In genomic region chr3L:2825377-2825776, dm6 we compare ENCODE assay signal across 1 fruit fly cellular context.
TF ChIP-seq lines count a peak whose summit lies in the region.

No protein-coding gene starts in this region.

TF ChIP-seq in whole organism, embryonic, 481 proteins besides CTCF, POLR2A, EP300 and RAD21 (continued from another document):
- peak; percentile 73 for TF ChIP-seq CG2712 (tag; optimal IDR thresholded peaks at IDR 0.05; lab: Kevin White, UChicago)
- TF ChIP-seq Mrtf (GFP tag; IDR thresholded peaks at IDR 0.05; lab: Robert Waterston, UW): 0 out of 3 replicates have a peak, but pooled peaks have one; percentile 4
- TF ChIP-seq Lhr (GFP tag; optimal IDR thresholded peaks at IDR 0.05; lab: Kevin White, UChicago): no peak
- peak; percentile 22 for TF ChIP-seq Ssrp (tag; optimal IDR thresholded peaks at IDR 0.05; lab: Kevin White, UChicago)
- no peak for TF ChIP-seq pfk (GFP tag; optimal IDR thresholded peaks at IDR 0.05; lab: Kevin White, UChicago)
- TF ChIP-seq CG7839 (tag; optimal IDR thresholded peaks at IDR 0.05; lab: Kevin White, UChicago): peak; percentile 71
- peak; percentile 19; the same call in 1 of the 2 replicates for TF ChIP-seq MBD-R2 (GFP tag; IDR thresholded peaks at IDR 0.05; lab: Robert Waterston, UW)
- no peak for TF ChIP-seq wor (GFP tag; IDR thresholded peaks at IDR 0.05; lab: Robert Waterston, UW)
- TF ChIP-seq CG2129 (GFP tag; IDR thresholded peaks at IDR 0.05; lab: Robert Waterston, UW; ENCODE audit: partially characterized antibody): no peak
- peak; percentile 35 for TF ChIP-seq stc (GFP tag; IDR thresholded peaks at IDR 0.05; lab: Robert Waterston, UW)
- no peak for TF ChIP-seq TFAM (GFP tag; optimal IDR thresholded peaks at IDR 0.05; lab: Kevin White, UChicago)
- TF ChIP-seq ttk (GFP tag; IDR thresholded peaks at IDR 0.05; lab: Robert Waterston, UW): peak; percentile 50; the same call in 1 of the 2 replicates
- peak; percentile 7 for TF ChIP-seq CG12942 (GFP tag; optimal IDR thresholded peaks at IDR 0.05; lab: Kevin White, UChicago)
- no peak for TF ChIP-seq tx (GFP tag; optimal IDR thresholded peaks at IDR 0.05; lab: Kevin White, UChicago)
- TF ChIP-seq CG18011 (GFP tag; optimal IDR thresholded peaks at IDR 0.05; lab: Kevin White, UChicago): no peak
- peak; percentile 41 for TF ChIP-seq gro (GFP tag; optimal IDR thresholded peaks at IDR 0.05; lab: Kevin White, UChicago)
- TF ChIP-seq ken (GFP tag; IDR thresholded peaks at IDR 0.05; lab: Robert Waterston, UW): no peak
- TF ChIP-seq CG10979 (tag; optimal IDR thresholded peaks at IDR 0.05; lab: Kevin White, UChicago): peak; percentile 65
- TF ChIP-seq usp (GFP tag; optimal IDR thresholded peaks at IDR 0.05; lab: Kevin White, UChicago): no peak
- no peak for TF ChIP-seq CG43689 (GFP tag; IDR thresholded peaks at IDR 0.05; lab: Robert Waterston, UW)
- peak; percentile 69 for TF ChIP-seq Blimp-1 (GFP tag; optimal IDR thresholded peaks at IDR 0.05; lab: Kevin White, UChicago)
- TF ChIP-seq vvl (GFP tag; IDR thresholded peaks at IDR 0.05; lab: Robert Waterston, UW): peak; percentile 58
- TF ChIP-seq unc-4 (GFP tag; IDR thresholded peaks at IDR 0.05; lab: Robert Waterston, UW; ENCODE audit: partially characterized antibody): no peak
- peak; percentile 8 for TF ChIP-seq CG33557 (GFP tag; optimal IDR thresholded peaks at IDR 0.05; lab: Kevin White, UChicago)
- TF ChIP-seq Spps (tag; optimal IDR thresholded peaks at IDR 0.05; lab: Kevin White, UChicago): peak; percentile 28
- TF ChIP-seq Xrp1 (GFP tag; IDR thresholded peaks at IDR 0.05; lab: Robert Waterston, UW): peak; percentile 47; the same call in 1 of the 2 replicates
- TF ChIP-seq chn (GFP tag; optimal IDR thresholded peaks at IDR 0.05; lab: Kevin White, UChicago): peak; percentile 29
- TF ChIP-seq gsb-n (tag; optimal IDR thresholded peaks at IDR 0.05; lab: Kevin White, UChicago): peak; percentile 55
- peak; percentile 89 for TF ChIP-seq cwo (GFP tag; optimal IDR thresholded peaks at IDR 0.05; lab: Kevin White, UChicago)
- TF ChIP-seq Hand (GFP tag; optimal IDR thresholded peaks at IDR 0.05; lab: Kevin White, UChicago): peak; percentile 48
- no peak for TF ChIP-seq CG3163 (GFP tag; optimal IDR thresholded peaks at IDR 0.05; lab: Kevin White, UChicago)
- no peak for TF ChIP-seq btn (GFP tag; optimal IDR thresholded peaks at IDR 0.05; lab: Kevin White, UChicago)
- TF ChIP-seq ems (GFP tag; optimal IDR thresholded peaks at IDR 0.05; lab: Kevin White, UChicago): no peak
- TF ChIP-seq H15 (GFP tag; IDR thresholded peaks at IDR 0.05; lab: Robert Waterston, UW): no peak
- no peak for TF ChIP-seq so (GFP tag; IDR thresholded peaks at IDR 0.05; lab: Robert Waterston, UW)
- TF ChIP-seq croc (GFP tag; conservative IDR thresholded peaks at IDR 0.05; lab: Robert Waterston, UW): no peak
- TF ChIP-seq pan (optimal IDR thresholded peaks at IDR 0.05; lab: Kevin White, UChicago): no peak
- peak in 1 of 2 experiments; percentile 47 for TF ChIP-seq pan (GFP tag; optimal IDR thresholded peaks at IDR 0.05 in 1 of 2, IDR thresholded peaks at IDR 0.05 in 1 of 2)
- no peak for TF ChIP-seq Adf1 (GFP tag; IDR thresholded peaks at IDR 0.05; lab: Robert Waterston, UW)
- peak; percentile 12 for TF ChIP-seq CG8089 (GFP tag; optimal IDR thresholded peaks at IDR 0.05; lab: Kevin White, UChicago)
- TF ChIP-seq CrebB (tag; optimal IDR thresholded peaks at IDR 0.05; lab: Kevin White, UChicago): peak; percentile 27
- TF ChIP-seq Dek (tag; optimal IDR thresholded peaks at IDR 0.05; lab: Kevin White, UChicago): peak; percentile 37
- peak; percentile 43 for TF ChIP-seq CG12769 (tag; optimal IDR thresholded peaks at IDR 0.05; lab: Kevin White, UChicago)
- peak; percentile 75 for TF ChIP-seq ATbp (GFP tag; optimal IDR thresholded peaks at IDR 0.05; lab: Kevin White, UChicago)
- TF ChIP-seq bigmax (GFP tag; optimal IDR thresholded peaks at IDR 0.05; lab: Kevin White, UChicago): no peak
- TF ChIP-seq CG12659 (GFP tag; optimal IDR thresholded peaks at IDR 0.05; lab: Kevin White, UChicago): peak; percentile 40
- no peak for TF ChIP-seq ato (GFP tag; IDR thresholded peaks at IDR 0.05; lab: Robert Waterston, UW; ENCODE audit: partially characterized antibody)
- TF ChIP-seq z (GFP tag; IDR thresholded peaks at IDR 0.05; lab: Robert Waterston, UW): no peak
- TF ChIP-seq rib (GFP tag; IDR thresholded peaks at IDR 0.05; lab: Robert Waterston, UW): no peak
- no peak for TF ChIP-seq Sin3A (optimal IDR thresholded peaks at IDR 0.05; lab: Kevin White, UChicago)
- no peak for TF ChIP-seq ham (GFP tag; IDR thresholded peaks at IDR 0.05; lab: Robert Waterston, UW)
- TF ChIP-seq tup (GFP tag; optimal IDR thresholded peaks at IDR 0.05; lab: Kevin White, UChicago): no peak
- TF ChIP-seq CG2120 (GFP tag; optimal IDR thresholded peaks at IDR 0.05; lab: Kevin White, UChicago): peak; percentile 46
- no peak for TF ChIP-seq CG32767 (GFP tag; IDR thresholded peaks at IDR 0.05; lab: Robert Waterston, UW)
- no peak for TF ChIP-seq CG11085 (GFP tag; IDR thresholded peaks at IDR 0.05; lab: Robert Waterston, UW)
- no peak for TF ChIP-seq CG5245 (GFP tag; optimal IDR thresholded peaks at IDR 0.05; lab: Kevin White, UChicago)
- no peak for TF ChIP-seq br (optimal IDR thresholded peaks at IDR 0.05; lab: Kevin White, UChicago)
- no peak for TF ChIP-seq peb (GFP tag; IDR thresholded peaks at IDR 0.05; lab: Robert Waterston, UW)
- no peak for TF ChIP-seq CG13287 (GFP tag; IDR thresholded peaks at IDR 0.05; lab: Robert Waterston, UW; ENCODE audit: partially characterized antibody)
- TF ChIP-seq Ravus (GFP tag; IDR thresholded peaks at IDR 0.05; lab: Robert Waterston, UW): no peak
- peak; percentile 53 for TF ChIP-seq caup (GFP tag; optimal IDR thresholded peaks at IDR 0.05; lab: Kevin White, UChicago; ENCODE audit: severe bottlenecking)
- peak; percentile 84 for TF ChIP-seq lab (GFP tag; optimal IDR thresholded peaks at IDR 0.05; lab: Kevin White, UChicago)
- TF ChIP-seq dysf (GFP tag; IDR thresholded peaks at IDR 0.05; lab: Robert Waterston, UW): peak; percentile 65
- peak; percentile 36; the same call in 2 of the 4 replicates for TF ChIP-seq Gug (GFP tag; IDR thresholded peaks at IDR 0.05; lab: Robert Waterston, UW)
- no peak for TF ChIP-seq E2f2 (GFP tag; IDR thresholded peaks at IDR 0.05; lab: Robert Waterston, UW)
- TF ChIP-seq gce (GFP tag; IDR thresholded peaks at IDR 0.05; lab: Robert Waterston, UW): peak; percentile 37; the same call in 1 of the 3 replicates
- TF ChIP-seq zen (tag; optimal IDR thresholded peaks at IDR 0.05; lab: Kevin White, UChicago): no peak
- peak; percentile 73 for TF ChIP-seq CG13424 (tag; optimal IDR thresholded peaks at IDR 0.05; lab: Kevin White, UChicago)
- TF ChIP-seq CG7556 (GFP tag; optimal IDR thresholded peaks at IDR 0.05; lab: Kevin White, UChicago): peak; percentile 72
- TF ChIP-seq HLHmδ (GFP tag; optimal IDR thresholded peaks at IDR 0.05; lab: Kevin White, UChicago): no peak
- TF ChIP-seq Xbp1 (GFP tag; optimal IDR thresholded peaks at IDR 0.05; lab: Kevin White, UChicago): peak; percentile 58
- no peak for TF ChIP-seq knrl (GFP tag; IDR thresholded peaks at IDR 0.05; lab: Robert Waterston, UW; ENCODE audit: partially characterized antibody)
- no peak for TF ChIP-seq CG7745 (tag; optimal IDR thresholded peaks at IDR 0.05; lab: Kevin White, UChicago)
- no peak for TF ChIP-seq Trl (optimal IDR thresholded peaks at IDR 0.05; lab: Kevin White, UChicago)
- no peak for TF ChIP-seq Trl (GFP tag; optimal IDR thresholded peaks at IDR 0.05; lab: Kevin White, UChicago)
- TF ChIP-seq Bteb2 (GFP tag; optimal IDR thresholded peaks at IDR 0.05; lab: Kevin White, UChicago): no peak
- TF ChIP-seq da (GFP tag; optimal IDR thresholded peaks at IDR 0.05; lab: Kevin White, UChicago): no peak
- TF ChIP-seq ab (GFP tag; optimal IDR thresholded peaks at IDR 0.05; lab: Kevin White, UChicago): no peak
- no peak for TF ChIP-seq Bgb (GFP tag; IDR thresholded peaks at IDR 0.05; lab: Robert Waterston, UW; ENCODE audit: partially characterized antibody)
- no peak for TF ChIP-seq seq (GFP tag; IDR thresholded peaks at IDR 0.05; lab: Robert Waterston, UW)
- no peak for TF ChIP-seq ash1 (GFP tag; optimal IDR thresholded peaks at IDR 0.05; lab: Kevin White, UChicago)
- TF ChIP-seq CG32772 (GFP tag; IDR thresholded peaks at IDR 0.05; lab: Robert Waterston, UW): peak; percentile 59; the same call in 1 of the 2 replicates
- no peak for TF ChIP-seq Dll (GFP tag; IDR thresholded peaks at IDR 0.05; lab: Robert Waterston, UW; ENCODE audit: partially characterized antibody)
- TF ChIP-seq CG15479 (GFP tag; optimal IDR thresholded peaks at IDR 0.05; lab: Kevin White, UChicago): no peak
- TF ChIP-seq slp2 (GFP tag; optimal IDR thresholded peaks at IDR 0.05; lab: Kevin White, UChicago): no peak
- no peak for TF ChIP-seq shn (GFP tag; optimal IDR thresholded peaks at IDR 0.05; lab: Kevin White, UChicago)
- no peak for TF ChIP-seq Dp (GFP tag; optimal IDR thresholded peaks at IDR 0.05; lab: Kevin White, UChicago)
- TF ChIP-seq PHDP (tag; optimal IDR thresholded peaks at IDR 0.05; lab: Kevin White, UChicago): peak; percentile 72
- no peak for TF ChIP-seq wdn (GFP tag; IDR thresholded peaks at IDR 0.05; lab: Robert Waterston, UW)
- TF ChIP-seq CG6175 (GFP tag; IDR thresholded peaks at IDR 0.05; lab: Robert Waterston, UW): no peak
- TF ChIP-seq CG4360 (GFP tag; IDR thresholded peaks at IDR 0.05; lab: Robert Waterston, UW): no peak
- no peak for TF ChIP-seq Atf-2 (GFP tag; optimal IDR thresholded peaks at IDR 0.05; lab: Kevin White, UChicago)
- TF ChIP-seq CG4404 (GFP tag; IDR thresholded peaks at IDR 0.05; lab: Robert Waterston, UW): no peak
- TF ChIP-seq CG17328 (GFP tag; IDR thresholded peaks at IDR 0.05; lab: Robert Waterston, UW): peak; percentile 35; the same call in 1 of the 2 replicates
- no peak for TF ChIP-seq Hmx (GFP tag; optimal IDR thresholded peaks at IDR 0.05; lab: Kevin White, UChicago)
- peak; percentile 7 for TF ChIP-seq Myb (GFP tag; optimal IDR thresholded peaks at IDR 0.05; lab: Kevin White, UChicago)
- no peak for TF ChIP-seq CG9797 (GFP tag; optimal IDR thresholded peaks at IDR 0.05; lab: Kevin White, UChicago)
- TF ChIP-seq CG30403 (GFP tag; optimal IDR thresholded peaks at IDR 0.05; lab: Kevin White, UChicago): peak; percentile 59
- TF ChIP-seq CG1529 (GFP tag; optimal IDR thresholded peaks at IDR 0.05; lab: Kevin White, UChicago): peak; percentile 41
- TF ChIP-seq ro (GFP tag; IDR thresholded peaks at IDR 0.05; lab: Robert Waterston, UW): no peak
- TF ChIP-seq CG1024 (GFP tag; IDR thresholded peaks at IDR 0.05; lab: Robert Waterston, UW): no peak
- peak; percentile 53 for TF ChIP-seq ewg (GFP tag; optimal IDR thresholded peaks at IDR 0.05; lab: Kevin White, UChicago)
- peak; percentile 84 for TF ChIP-seq CG2678 (tag; optimal IDR thresholded peaks at IDR 0.05; lab: Kevin White, UChicago)
- no peak for TF ChIP-seq CG8944 (GFP tag; optimal IDR thresholded peaks at IDR 0.05; lab: Kevin White, UChicago)
- TF ChIP-seq CG14014 (GFP tag; IDR thresholded peaks at IDR 0.05; lab: Robert Waterston, UW): no peak
- no peak for TF ChIP-seq CG10959 (GFP tag; IDR thresholded peaks at IDR 0.05; lab: Robert Waterston, UW)
- no peak for TF ChIP-seq dan (GFP tag; IDR thresholded peaks at IDR 0.05; lab: Robert Waterston, UW)
- peak; percentile 55 for TF ChIP-seq phol (tag; optimal IDR thresholded peaks at IDR 0.05; lab: Kevin White, UChicago)
- TF ChIP-seq MTF-1 (GFP tag; optimal IDR thresholded peaks at IDR 0.05; lab: Kevin White, UChicago; ENCODE audit: borderline replicate concordance): no peak
- peak; percentile 40 for TF ChIP-seq CG12071 (GFP tag; optimal IDR thresholded peaks at IDR 0.05; lab: Kevin White, UChicago)
- no peak for TF ChIP-seq CG6272 (GFP tag; IDR thresholded peaks at IDR 0.05; lab: Robert Waterston, UW)
- no peak for TF ChIP-seq kni (GFP tag; optimal IDR thresholded peaks at IDR 0.05; lab: Kevin White, UChicago)
- 0 out of 3 replicates have a peak, but pooled peaks have one; percentile 34 for TF ChIP-seq CG2889 (GFP tag; IDR thresholded peaks at IDR 0.05; lab: Robert Waterston, UW)
- peak; percentile 74 for TF ChIP-seq gem (tag; optimal IDR thresholded peaks at IDR 0.05; lab: Kevin White, UChicago)
- peak; percentile 47 for TF ChIP-seq slbo (GFP tag; IDR thresholded peaks at IDR 0.05; lab: Robert Waterston, UW)
- no peak for TF ChIP-seq CG30020 (tag; optimal IDR thresholded peaks at IDR 0.05; lab: Kevin White, UChicago)
- TF ChIP-seq zfh1 (GFP tag; IDR thresholded peaks at IDR 0.05; lab: Robert Waterston, UW): 0 out of 3 replicates have a peak, but pooled peaks have one; percentile 37
- TF ChIP-seq HHEX (GFP tag; optimal IDR thresholded peaks at IDR 0.05; lab: Kevin White, UChicago): peak; percentile 62
- TF ChIP-seq CG10654 (GFP tag; optimal IDR thresholded peaks at IDR 0.05; lab: Kevin White, UChicago): no peak
- TF ChIP-seq ci (GFP tag; IDR thresholded peaks at IDR 0.05; lab: Robert Waterston, UW): peak; percentile 73; the same call in 2 of the 3 replicates
- peak; percentile 1 to 19 for TF ChIP-seq chif (GFP tag; optimal IDR thresholded peaks at IDR 0.05; lab: Kevin White, UChicago)
- no peak for TF ChIP-seq Dad (GFP tag; optimal IDR thresholded peaks at IDR 0.05; lab: Kevin White, UChicago)
- TF ChIP-seq CG11456 (GFP tag; IDR thresholded peaks at IDR 0.05; lab: Robert Waterston, UW): no peak
- TF ChIP-seq D (optimal IDR thresholded peaks at IDR 0.05; lab: Kevin White, UChicago): no peak
- TF ChIP-seq D (GFP tag; optimal IDR thresholded peaks at IDR 0.05; lab: Kevin White, UChicago): peak; percentile 52
- 0 out of 2 replicates have a peak, but pooled peaks have one; percentile 6 for TF ChIP-seq CG14667 (GFP tag; IDR thresholded peaks at IDR 0.05; lab: Robert Waterston, UW)
- no peak for TF ChIP-seq CG12744 (GFP tag; optimal IDR thresholded peaks at IDR 0.05; lab: Kevin White, UChicago)
- TF ChIP-seq odd (GFP tag; optimal IDR thresholded peaks at IDR 0.05; lab: Kevin White, UChicago): peak; percentile 5
- TF ChIP-seq CG5953 (GFP tag; IDR thresholded peaks at IDR 0.05; lab: Robert Waterston, UW): 0 out of 2 replicates have a peak, but pooled peaks have one; percentile 10
